Worm (Caenorhabditis elegans) whole organism, L3 larva: ENCODE data around the gene col-13.

Experiments used
- R02D3.7 ChIP-seq: fragments of 150-350 bp; optimal IDR thresholded peaks from 2 replicates; lab custom pipeline; 2014; ENCODE audit warnings: missing biosample characterization, missing genetic modification characterization
- ZK546.5 ChIP-seq: sonication (generic microtip); optimal IDR thresholded peaks from 2 replicates; lab custom pipeline; 2017; ENCODE audit warnings: missing biosample characterization, missing genetic modification characterization
- ama-1 ChIP-seq: fragments of 150-350 bp; optimal IDR thresholded peaks from 2 replicates; lab custom pipeline; 2018
- daf-12 ChIP-seq: fragments of 150-350 bp; optimal IDR thresholded peaks from 2 replicates; lab custom pipeline; 2014; ENCODE audit warnings: missing biosample characterization, missing genetic modification reagents, missing genetic modification characterization
- egl-27 ChIP-seq: sonication (generic microtip); optimal IDR thresholded peaks from 4 replicates; lab custom pipeline; 2017; ENCODE audit warnings: missing biosample characterization, missing genetic modification reagents, missing genetic modification characterization
- fkh-10 ChIP-seq: sonication (generic microtip); optimal IDR thresholded peaks from 2 replicates; lab custom pipeline; 2017; ENCODE audit warnings: missing biosample characterization, missing genetic modification reagents, missing genetic modification characterization
- lin-39 ChIP-seq: fragments of 150-350 bp; optimal IDR thresholded peaks from 2 replicates; lab custom pipeline; 2018; ENCODE audit warnings: missing biosample characterization, missing genetic modification reagents, missing genetic modification characterization
- lsy-12 ChIP-seq: sonication (generic microtip); optimal IDR thresholded peaks from 2 replicates; lab custom pipeline; 2016; ENCODE audit warnings: mild to moderate bottlenecking, missing genetic modification characterization, missing compliant biosample characterization
- mdl-1 ChIP-seq: fragments of 150-350 bp; optimal IDR thresholded peaks from 2 replicates; lab custom pipeline; 2014; ENCODE audit warnings: missing biosample characterization, missing genetic modification characterization
- nhr-237 ChIP-seq: fragments of 150-350 bp; optimal IDR thresholded peaks from 2 replicates; lab custom pipeline; 2014; ENCODE audit warnings: missing biosample characterization, missing genetic modification characterization
- nhr-77 ChIP-seq: fragments of 150-350 bp; optimal IDR thresholded peaks from 2 replicates; lab custom pipeline; 2014; ENCODE audit warnings: missing biosample characterization, missing genetic modification characterization
- tbx-2 ChIP-seq: sonication (generic microtip); optimal IDR thresholded peaks from 2 replicates; lab custom pipeline; 2016; ENCODE audit warnings: mild to moderate bottlenecking, missing genetic modification characterization, missing compliant biosample characterization
- unc-62 ChIP-seq: fragments of 150-350 bp; sonication (generic microtip); optimal IDR thresholded peaks from 4 replicates; lab custom pipeline; 2014; ENCODE audit warnings: missing biosample characterization, missing genetic modification reagents, missing genetic modification characterization
- zag-1 ChIP-seq: fragments of 150-350 bp; optimal IDR thresholded peaks from 2 replicates; lab custom pipeline; 2014; ENCODE audit warnings: missing biosample characterization, missing genetic modification characterization

ce11 chrV:10414610-10415009, 7.1 kb downstream of the col-13 start, which contains the start of gene F15H10.9:
- no peak for TF ChIP-seq ZK546.5 (tag; lab: Kevin White, UChicago)
- no peak for TF ChIP-seq ama-1 (lab: Kevin White, UChicago)
- no peak for TF ChIP-seq zag-1 (tag; lab: Kevin White, UChicago)
- no peak for TF ChIP-seq lin-39 (tag; lab: Kevin White, UChicago)
- no peak for TF ChIP-seq mdl-1
- no peak for TF ChIP-seq fkh-10
- no peak for TF ChIP-seq nhr-77
- TF ChIP-seq lsy-12 (tag; lab: Kevin White, UChicago) = no peak
- no peak for TF ChIP-seq R02D3.7 (tag; lab: Kevin White, UChicago)
- no peak for TF ChIP-seq unc-62
- TF ChIP-seq daf-12 (tag; lab: Kevin White, UChicago) = no peak
- TF ChIP-seq nhr-237 (tag; lab: Kevin White, UChicago) = no peak
- TF ChIP-seq tbx-2 (tag; lab: Kevin White, UChicago) = no peak
- no peak for TF ChIP-seq egl-27
